Worm (Caenorhabditis elegans) whole organism, late embryonic: ENCODE results near the gene madf-8.

Experiments used
- C08G9.2 ChIP-seq: sonication (generic microtip); optimal IDR thresholded peaks from 2 replicates; lab custom pipeline; 2016; ENCODE audit warnings: mild to moderate bottlenecking, missing genetic modification characterization, moderate library complexity, missing compliant biosample characterization
- C38D4.7 ChIP-seq: fragments of 200-800 bp; sonication (Bioruptor generic); optimal IDR thresholded peaks from 2 replicates; lab custom pipeline; 2018; ENCODE audit warnings: mild to moderate bottlenecking, missing genetic modification characterization, moderate library complexity, missing compliant biosample characterization
- K02D7.2 ChIP-seq: sonication (generic microtip); optimal IDR thresholded peaks from 2 replicates; lab custom pipeline; 2017; ENCODE audit warnings: mild to moderate bottlenecking, missing genetic modification characterization, missing compliant biosample characterization
- K09A11.1 ChIP-seq: sonication (generic microtip); optimal IDR thresholded peaks from 2 replicates; lab custom pipeline; 2017; ENCODE audit warnings: antibody characterized with exemption, mild to moderate bottlenecking, missing genetic modification characterization, missing compliant biosample characterization; ENCODE audit not compliant: insufficient read depth
- Y22D7AL.16 ChIP-seq: sonication (generic microtip); optimal IDR thresholded peaks from 2 replicates; lab custom pipeline; 2016; ENCODE audit warnings: missing genetic modification characterization, missing compliant biosample characterization
- ama-1 ChIP-seq: fragments of 150-350 bp; optimal IDR thresholded peaks from 2 replicates; lab custom pipeline; 2014
- ceh-14 ChIP-seq: sonication (generic microtip); optimal IDR thresholded peaks from 2 replicates; lab custom pipeline; 2016; ENCODE audit warnings: missing genotype, missing genetic modification characterization, missing compliant biosample characterization
- ceh-18 ChIP-seq: sonication (generic microtip); optimal IDR thresholded peaks from 2 replicates; lab custom pipeline; 2016; ENCODE audit warnings: missing genetic modification characterization, missing compliant biosample characterization
- ceh-19 ChIP-seq: fragments of 200-800 bp; sonication (Bioruptor generic); optimal IDR thresholded peaks from 2 replicates; lab custom pipeline; 2018; ENCODE audit warnings: mild to moderate bottlenecking, missing genetic modification characterization, missing compliant biosample characterization
- ceh-24 ChIP-seq: sonication (generic microtip); optimal IDR thresholded peaks from 2 replicates; lab custom pipeline; 2016; ENCODE audit warnings: mild to moderate bottlenecking, missing genetic modification characterization, missing compliant biosample characterization
- ceh-30 ChIP-seq: fragments of 150-350 bp; optimal IDR thresholded peaks from 2 replicates; lab custom pipeline; 2014; ENCODE audit warnings: missing biosample characterization, missing genetic modification characterization
- ceh-34 ChIP-seq: sonication (generic microtip); optimal IDR thresholded peaks from 2 replicates; lab custom pipeline; 2016; ENCODE audit warnings: mild to moderate bottlenecking, missing genetic modification characterization, missing compliant biosample characterization
- ceh-45 ChIP-seq: fragments of 200-800 bp; sonication (Bioruptor generic); IDR thresholded peaks from 2 replicates; pipeline ENCODE4 v1.3.6; 2022; ENCODE audit warnings: missing genetic modification reagents, missing genetic modification characterization, missing compliant biosample characterization
- ceh-6 ChIP-seq: fragments of 200-800 bp; sonication (Bioruptor generic); optimal IDR thresholded peaks from 2 replicates; lab custom pipeline; 2018; ENCODE audit warnings: mild to moderate bottlenecking, missing genetic modification characterization, missing compliant biosample characterization
- ceh-9 ChIP-seq: sonication (generic microtip); optimal IDR thresholded peaks from 2 replicates; lab custom pipeline; 2016; ENCODE audit warnings: mild to moderate bottlenecking, missing genetic modification characterization, inconsistent platforms, missing compliant biosample characterization
- che-1 ChIP-seq: sonication (generic microtip); optimal IDR thresholded peaks from 2 replicates; lab custom pipeline; 2016; ENCODE audit warnings: mild to moderate bottlenecking, missing genetic modification characterization, missing compliant biosample characterization
- dmd-4 ChIP-seq: sonication (generic microtip); optimal IDR thresholded peaks from 2 replicates; lab custom pipeline; 2016; ENCODE audit warnings: borderline replicate concordance, missing genetic modification characterization, missing compliant biosample characterization
- elt-4 ChIP-seq: sonication (generic microtip); optimal IDR thresholded peaks from 2 replicates; lab custom pipeline; 2016; ENCODE audit warnings: missing genetic modification characterization, missing compliant biosample characterization
- ets-4 ChIP-seq: sonication (generic microtip); optimal IDR thresholded peaks from 2 replicates; lab custom pipeline; 2016; ENCODE audit warnings: missing genetic modification characterization, missing compliant biosample characterization
- eyg-1 ChIP-seq: sonication (generic microtip); optimal IDR thresholded peaks from 2 replicates; lab custom pipeline; 2016; ENCODE audit warnings: missing genotype, missing genetic modification characterization, missing compliant biosample characterization
- fkh-10 ChIP-seq: fragments of 150-350 bp; optimal IDR thresholded peaks from 2 replicates; lab custom pipeline; 2014; ENCODE audit warnings: missing biosample characterization, missing genetic modification reagents, missing genetic modification characterization
- fkh-6 ChIP-seq: sonication (generic microtip); optimal IDR thresholded peaks from 2 replicates; lab custom pipeline; 2016; ENCODE audit warnings: missing genetic modification characterization, missing compliant biosample characterization
- gmeb-2 ChIP-seq: sonication (generic microtip); optimal IDR thresholded peaks from 2 replicates; lab custom pipeline; 2016; ENCODE audit warnings: missing genetic modification characterization, inconsistent platforms, missing compliant biosample characterization
- hlh-30 ChIP-seq: sonication (generic microtip); optimal IDR thresholded peaks from 2 replicates; lab custom pipeline; 2017; ENCODE audit warnings: antibody characterized with exemption, missing genetic modification characterization, missing compliant biosample characterization; ENCODE audit not compliant: insufficient read depth
- lim-6 ChIP-seq: sonication (generic microtip); optimal IDR thresholded peaks from 2 replicates; lab custom pipeline; 2016; ENCODE audit warnings: missing genetic modification characterization, missing compliant biosample characterization
- lin-11 ChIP-seq: fragments of 200-800 bp; sonication (Bioruptor generic); optimal IDR thresholded peaks from 2 replicates; lab custom pipeline; 2018; ENCODE audit warnings: mild to moderate bottlenecking, missing genetic modification characterization, missing compliant biosample characterization
- mec-3 ChIP-seq: sonication (generic microtip); optimal IDR thresholded peaks from 2 replicates; lab custom pipeline; 2016; ENCODE audit warnings: borderline replicate concordance, missing genetic modification characterization, missing compliant biosample characterization
- nhr-11 ChIP-seq: fragments of 150-350 bp; optimal IDR thresholded peaks from 2 replicates; lab custom pipeline; 2014; ENCODE audit warnings: missing biosample characterization, missing genetic modification characterization
- nhr-232 ChIP-seq: sonication (generic microtip); optimal IDR thresholded peaks from 2 replicates; lab custom pipeline; 2016; ENCODE audit warnings: missing genetic modification characterization, missing compliant biosample characterization
- npax-4 ChIP-seq: sonication (generic microtip); optimal IDR thresholded peaks from 2 replicates; lab custom pipeline; 2016; ENCODE audit warnings: missing genetic modification characterization, missing compliant biosample characterization
- odd-2 ChIP-seq: sonication (generic microtip); optimal IDR thresholded peaks from 2 replicates; lab custom pipeline; 2017; ENCODE audit warnings: antibody characterized with exemption, mild to moderate bottlenecking, missing genetic modification characterization, missing compliant biosample characterization
- pat-9 ChIP-seq: fragments of 200-800 bp; sonication (Bioruptor generic); optimal IDR thresholded peaks from 2 replicates; lab custom pipeline; 2018; ENCODE audit warnings: mild to moderate bottlenecking, missing genetic modification characterization, moderate library complexity, missing compliant biosample characterization
- pax-1 ChIP-seq: fragments of 150-350 bp; optimal IDR thresholded peaks from 2 replicates; lab custom pipeline; 2014; ENCODE audit warnings: missing biosample characterization, missing genetic modification characterization
- pha-2 ChIP-seq: sonication (generic microtip); optimal IDR thresholded peaks from 2 replicates; lab custom pipeline; 2017; ENCODE audit warnings: mild to moderate bottlenecking, missing genetic modification characterization, missing compliant biosample characterization
- pha-4 ChIP-seq: fragments of 150-350 bp; optimal IDR thresholded peaks from 2 replicates; lab custom pipeline; 2018; ENCODE audit warnings: missing biosample characterization, missing genetic modification reagents, missing genetic modification characterization
- ref-2 ChIP-seq: sonication (generic microtip); optimal IDR thresholded peaks from 2 replicates; lab custom pipeline; 2016; ENCODE audit warnings: missing genetic modification characterization, missing compliant biosample characterization
- rnt-1 ChIP-seq: sonication (generic microtip); optimal IDR thresholded peaks from 2 replicates; lab custom pipeline; 2016; ENCODE audit warnings: missing genetic modification characterization, missing compliant biosample characterization
- sdc-2 ChIP-seq: sonication (generic microtip); optimal IDR thresholded peaks from 2 replicates; lab custom pipeline; 2016; ENCODE audit warnings: missing genotype, missing genetic modification characterization, missing compliant biosample characterization
- sox-2 ChIP-seq: fragments of 200-800 bp; sonication (Bioruptor generic); IDR thresholded peaks from 2 replicates; pipeline ENCODE4 v1.3.6; 2022; ENCODE audit warnings: missing genetic modification reagents, missing genetic modification characterization, missing compliant biosample characterization
- tbx-2 ChIP-seq: sonication (generic microtip); optimal IDR thresholded peaks from 2 replicates; lab custom pipeline; 2016; ENCODE audit warnings: missing genetic modification characterization, missing compliant biosample characterization
- tbx-7 ChIP-seq: sonication (generic microtip); optimal IDR thresholded peaks from 2 replicates; lab custom pipeline; 2016; ENCODE audit warnings: missing genotype, missing genetic modification characterization, missing compliant biosample characterization
- ttx-3 ChIP-seq: sonication (generic microtip); optimal IDR thresholded peaks from 2 replicates; lab custom pipeline; 2016; ENCODE audit warnings: missing genetic modification reagents, missing genetic modification characterization, missing compliant biosample characterization
- unc-3 ChIP-seq, 2 experiments: fragments of 200-800 bp in 1 of 2; sonication (Bioruptor generic) in 1 of 2; sonication (generic microtip) in 1 of 2; conservative IDR thresholded peaks in 1 of 2; optimal IDR thresholded peaks in 1 of 2; 2 replicates each; pipeline versions ENCODE4 v1.3.6 to Lab custom; 2016 to 2022; ENCODE audit warnings: missing compliant biosample characterization in 2 of 2, missing genetic modification characterization in 2 of 2, missing genetic modification reagents in 1 of 2
- unc-55 ChIP-seq: sonication (generic microtip); optimal IDR thresholded peaks from 2 replicates; lab custom pipeline; 2017; ENCODE audit warnings: missing biosample characterization, missing genetic modification reagents, missing genetic modification characterization
- unc-86 ChIP-seq: sonication (generic microtip); optimal IDR thresholded peaks from 2 replicates; lab custom pipeline; 2016; ENCODE audit warnings: missing genetic modification characterization, missing compliant biosample characterization
- zip-5 ChIP-seq: sonication (generic microtip); optimal IDR thresholded peaks from 2 replicates; lab custom pipeline; 2016; ENCODE audit warnings: missing genetic modification characterization, missing compliant biosample characterization
- ztf-16 ChIP-seq: sonication (generic microtip); optimal IDR thresholded peaks from 2 replicates; lab custom pipeline; 2017; ENCODE audit warnings: missing genetic modification characterization, missing compliant biosample characterization

The madf-8 gene

ce11 chrIII:3670984-3671383, 20.4 kb upstream of the madf-8 start:
- TF ChIP-seq pax-1 (tag; lab: Kevin White, UChicago), result peak; percentile 15
- no peak for TF ChIP-seq ceh-19 (GFP tag; lab: Kevin White, UChicago)

- TF ChIP-seq ceh-9 (tag; lab: Kevin White, UChicago), result no peak
Observed at ce11 chrIII:3670336-3670735, 19.7 kb upstream of the madf-8 start, which contains the start of gene C46F11.6. TSS of gene C46F11.6 (minus strand) at chrIII:3670436.

ce11 chrIII:3664224-3664623, 13.6 kb upstream of the madf-8 start, which contains the start of gene C46F11.4:
TSS of gene C46F11.4 (minus strand) at chrIII:3664304.
- TF ChIP-seq ceh-30 (no peak), ceh-19 (GFP tag; lab: Kevin White, UChicago) (peak; percentile 89), gmeb-2 (tag; lab: Kevin White, UChicago) (peak; percentile 88), pha-2 (peak; percentile 82), npax-4 (tag; lab: Kevin White, UChicago) (peak; percentile 75), lin-11 (tag; lab: Kevin White, UChicago) (peak; percentile 82), ceh-34 (peak; percentile 80), fkh-6 (tag; lab: Kevin White, UChicago) (peak; percentile 77), unc-3 (GFP tag; conservative IDR thresholded peaks at IDR 0.05; lab: Robert Waterston, UW) (peak; percentile 83), unc-3 (tag; optimal IDR thresholded peaks at IDR 0.05; lab: Kevin White, UChicago) (peak; percentile 84), pha-4 (tag; lab: Kevin White, UChicago) (no peak), ceh-18 (tag; lab: Kevin White, UChicago) (peak; percentile 11), K02D7.2 (tag; lab: Kevin White, UChicago) (peak; percentile 87), tbx-2 (tag; lab: Kevin White, UChicago) (peak; percentile 92), K09A11.1 (tag; lab: Kevin White, UChicago) (peak; percentile 92), eyg-1 (tag; lab: Kevin White, UChicago) (peak; percentile 56), ceh-9 (tag; lab: Kevin White, UChicago) (no peak), fkh-10 (GFP tag; lab: Kevin White, UChicago) (peak; percentile 30), che-1 (tag; lab: Kevin White, UChicago) (peak; percentile 78), ama-1 (lab: Kevin White, UChicago) (no peak), Y22D7AL.16 (peak; percentile 76), ref-2 (tag; lab: Kevin White, UChicago) (peak; percentile 61), lim-6 (tag; lab: Kevin White, UChicago) (peak; percentile 1), nhr-232 (tag; lab: Kevin White, UChicago) (peak; percentile 68), odd-2 (tag; lab: Kevin White, UChicago) (peak; percentile 87), hlh-30 (no peak), ztf-16 (tag; lab: Kevin White, UChicago) (peak; percentile 80), C38D4.7 (GFP tag; lab: Kevin White, UChicago) (peak; percentile 82), ets-4 (tag; lab: Kevin White, UChicago) (peak; percentile 23), sox-2 (GFP tag; lab: Robert Waterston, UW) (peak; percentile 54), ceh-6 (GFP tag; lab: Kevin White, UChicago) (peak; percentile 84), unc-86 (tag; lab: Kevin White, UChicago) (peak; percentile 88), mec-3 (tag; lab: Kevin White, UChicago) (no peak), dmd-4 (tag; lab: Kevin White, UChicago) (peak; percentile 66), pax-1 (tag; lab: Kevin White, UChicago) (no peak), zip-5 (tag; lab: Kevin White, UChicago) (peak; percentile 78), ceh-24 (tag; lab: Kevin White, UChicago) (peak; percentile 70), ceh-14 (tag; lab: Kevin White, UChicago) (peak; percentile 92), ceh-45 (peak; percentile 81), unc-55 (GFP tag; lab: Kevin White, UChicago) (no peak), rnt-1 (tag; lab: Kevin White, UChicago) (peak; percentile 79), nhr-11 (tag; lab: Kevin White, UChicago) (no peak), pat-9 (tag; lab: Kevin White, UChicago) (peak; percentile 85), ttx-3 (tag; lab: Kevin White, UChicago) (peak; percentile 88), C08G9.2 (tag; lab: Kevin White, UChicago) (peak; percentile 70), elt-4 (tag; lab: Kevin White, UChicago) (no peak), tbx-7 (tag; lab: Kevin White, UChicago) (peak; percentile 43), sdc-2 (tag; lab: Kevin White, UChicago) (peak; percentile 57)
